Fruit fly (Drosophila melanogaster) whole organism, embryonic: ENCODE results near the gene CG8369.

Source experiments
- ATbp ChIP-seq: fragments of 200-800 bp; sonication (Bioruptor generic); optimal IDR thresholded peaks from 2 replicates; lab custom pipeline; 2017; ENCODE audit warnings: missing biosample characterization, mild to moderate bottlenecking, missing genetic modification characterization, missing genetic modification reagents
- Awh ChIP-seq: fragments of 200-800 bp; sonication (Bioruptor generic); IDR thresholded peaks from 2 replicates; pipeline ENCODE4, ENCODE4 v1.3.6; 2022; ENCODE audit warnings: missing biosample characterization, missing genetic modification characterization
- CG10366 ChIP-seq: fragments of 200-800 bp; sonication (Bioruptor generic); IDR thresholded peaks from 2 replicates; pipeline ENCODE4 v1.3.6; 2022; ENCODE audit warnings: missing biosample characterization, missing genetic modification characterization
- CG1529 ChIP-seq: fragments of 200-800 bp; sonication (Bioruptor generic); optimal IDR thresholded peaks from 3 replicates; lab custom pipeline; 2018; ENCODE audit warnings: missing biosample characterization, missing genetic modification characterization
- CG1603 ChIP-seq: fragments of 200-800 bp; sonication (Bioruptor generic); optimal IDR thresholded peaks from 2 replicates; lab custom pipeline; 2019; ENCODE audit warnings: missing biosample characterization, mild to moderate bottlenecking, missing genetic modification characterization, moderate library complexity
- CG17186 ChIP-seq: fragments of 200-800 bp; sonication (Bioruptor generic); optimal IDR thresholded peaks from 3 replicates; lab custom pipeline; 2017; ENCODE audit warnings: missing biosample characterization, missing genetic modification reagents, missing genetic modification characterization
- CG17612 ChIP-seq: fragments of 200-800 bp; sonication (Bioruptor generic); IDR thresholded peaks from 2 replicates; pipeline ENCODE4 v1.3.6; 2022; ENCODE audit warnings: missing biosample characterization, missing genetic modification characterization
- CG3163 ChIP-seq: fragments of 200-800 bp; sonication (Bioruptor generic); optimal IDR thresholded peaks from 3 replicates; lab custom pipeline; 2016; ENCODE audit warnings: missing biosample characterization, missing genetic modification characterization
- CG32772 ChIP-seq: fragments of 200-800 bp; sonication (Bioruptor generic); IDR thresholded peaks from 2 replicates; pipeline ENCODE4 v1.3.6; 2022; ENCODE audit warnings: missing biosample characterization, missing genetic modification characterization
- CG3407 ChIP-seq: fragments of 200-800 bp; sonication (Bioruptor generic); optimal IDR thresholded peaks from 2 replicates; lab custom pipeline; 2018; ENCODE audit warnings: missing biosample characterization, mild to moderate bottlenecking, missing genetic modification characterization
- CG6654 ChIP-seq: fragments of 200-800 bp; sonication (Bioruptor generic); optimal IDR thresholded peaks from 2 replicates; lab custom pipeline; 2017; ENCODE audit warnings: missing biosample characterization, mild to moderate bottlenecking, missing genetic modification characterization
- CG6813 ChIP-seq: fragments of 200-800 bp; sonication (Bioruptor generic); optimal IDR thresholded peaks from 2 replicates; lab custom pipeline; 2017; ENCODE audit warnings: missing biosample characterization, missing genetic modification characterization, mild to moderate bottlenecking, moderate library complexity, missing genetic modification reagents
- CG7963 ChIP-seq: fragments of 200-800 bp; sonication (Bioruptor generic); IDR thresholded peaks from 3 replicates; pipeline ENCODE4 v1.3.6; 2022; ENCODE audit warnings: missing biosample characterization, missing genetic modification characterization; ENCODE audit not compliant: partially characterized antibody
- CTCF ChIP-seq: fragments of 200-800 bp; sonication (Bioruptor generic); optimal IDR thresholded peaks from 2 replicates; lab custom pipeline; 2017; ENCODE audit warnings: missing biosample characterization, mild to moderate bottlenecking, missing genetic modification characterization, moderate library complexity
- Chrac-16 ChIP-seq: fragments of 200-800 bp; sonication (Bioruptor generic); optimal IDR thresholded peaks from 3 replicates; lab custom pipeline; 2016; ENCODE audit warnings: missing biosample characterization, missing genetic modification characterization
- Doc3 ChIP-seq: fragments of 200-800 bp; sonication (Bioruptor generic); IDR thresholded peaks from 3 replicates; pipeline ENCODE4 v1.3.6; 2022; ENCODE audit warnings: missing biosample characterization, missing genetic modification characterization; ENCODE audit not compliant: partially characterized antibody
- Drgx ChIP-seq: fragments of 200-800 bp; sonication (Bioruptor generic); IDR thresholded peaks from 2 replicates; pipeline ENCODE4 v1.3.6; 2022; ENCODE audit warnings: missing biosample characterization, missing genetic modification characterization
- Fer2 ChIP-seq: fragments of 200-800 bp; sonication (Bioruptor generic); optimal IDR thresholded peaks from 2 replicates; lab custom pipeline; 2018; ENCODE audit warnings: missing biosample characterization, mild to moderate bottlenecking, missing genetic modification characterization, moderate library complexity
- H2.0 ChIP-seq: fragments of 200-800 bp; sonication (Bioruptor generic); IDR thresholded peaks from 2 replicates; pipeline ENCODE4 v1.3.6; 2022; ENCODE audit warnings: missing biosample characterization, missing genetic modification characterization
- Hand ChIP-seq: fragments of 200-800 bp; sonication (Bioruptor generic); optimal IDR thresholded peaks from 2 replicates; lab custom pipeline; 2017; ENCODE audit warnings: mild to moderate bottlenecking, missing biosample characterization, missing genetic modification reagents, missing genetic modification characterization
- Hmr ChIP-seq: fragments of 200-800 bp; sonication (Bioruptor generic); optimal IDR thresholded peaks from 3 replicates; lab custom pipeline; 2017; ENCODE audit warnings: mild to moderate bottlenecking, missing biosample characterization, missing genetic modification reagents, missing genetic modification characterization
- Hr39 ChIP-seq: fragments of >200 bp; optimal IDR thresholded peaks from 2 replicates; lab custom pipeline; 2017
- Neu2 ChIP-seq: fragments of 200-800 bp; sonication (Bioruptor generic); optimal IDR thresholded peaks from 3 replicates; lab custom pipeline; 2016; ENCODE audit warnings: missing biosample characterization, missing genetic modification characterization, borderline replicate concordance
- Ptx1 ChIP-seq: fragments of 200-800 bp; sonication (Bioruptor generic); IDR thresholded peaks from 2 replicates; pipeline ENCODE4 v1.3.6; 2022; ENCODE audit warnings: missing biosample characterization, missing genetic modification characterization
- Sox102F ChIP-seq: fragments of 200-800 bp; sonication (Bioruptor generic); optimal IDR thresholded peaks from 2 replicates; lab custom pipeline; 2018; ENCODE audit warnings: missing biosample characterization, mild to moderate bottlenecking, missing genetic modification characterization, moderate library complexity
- Spps ChIP-seq: fragments of 200-800 bp; sonication (Bioruptor generic); optimal IDR thresholded peaks from 2 replicates; lab custom pipeline; 2018; ENCODE audit warnings: missing biosample characterization, mild to moderate bottlenecking, missing genetic modification characterization
- Ssrp ChIP-seq: fragments of 200-800 bp; sonication (Bioruptor generic); optimal IDR thresholded peaks from 2 replicates; lab custom pipeline; 2018; ENCODE audit warnings: missing biosample characterization, mild to moderate bottlenecking, missing genetic modification characterization, moderate library complexity
- amos ChIP-seq: fragments of 200-800 bp; sonication (Bioruptor generic); IDR thresholded peaks from 2 replicates; pipeline ENCODE4 v1.3.6; 2022; ENCODE audit warnings: missing biosample characterization, missing genetic modification characterization; ENCODE audit not compliant: partially characterized antibody
- bowl ChIP-seq: fragments of 200-800 bp; sonication (Bioruptor generic); IDR thresholded peaks from 2 replicates; pipeline ENCODE4 v1.3.6; 2022; ENCODE audit warnings: missing biosample characterization, missing genetic modification characterization
- bsh ChIP-seq, 2 experiments: fragments of 200-800 bp; sonication (Bioruptor generic); optimal IDR thresholded peaks; 2 replicates each; lab custom pipeline; 2017 to 2018; ENCODE audit warnings: mild to moderate bottlenecking in 2 of 2, missing biosample characterization in 2 of 2, missing genetic modification characterization in 2 of 2, moderate library complexity in 1 of 2
- dysf ChIP-seq: fragments of 200-800 bp; sonication (Bioruptor generic); IDR thresholded peaks from 3 replicates; pipeline ENCODE4 v1.3.6; 2022; ENCODE audit warnings: missing biosample characterization, missing genetic modification characterization
- emc ChIP-seq: fragments of 200-800 bp; sonication (Bioruptor generic); optimal IDR thresholded peaks from 2 replicates; lab custom pipeline; 2016; ENCODE audit warnings: missing biosample characterization, missing genetic modification characterization
- eyg ChIP-seq: fragments of 200-800 bp; sonication (Bioruptor generic); optimal IDR thresholded peaks from 3 replicates; lab custom pipeline; 2016; ENCODE audit warnings: missing biosample characterization, missing genetic modification characterization
- fd64A ChIP-seq: fragments of 200-800 bp; sonication (Bioruptor generic); optimal IDR thresholded peaks from 3 replicates; lab custom pipeline; 2018; ENCODE audit warnings: missing biosample characterization, mild to moderate bottlenecking, missing genetic modification characterization
- gem ChIP-seq: fragments of 200-800 bp; sonication (Bioruptor generic); optimal IDR thresholded peaks from 2 replicates; lab custom pipeline; 2019; ENCODE audit warnings: missing biosample characterization, mild to moderate bottlenecking, missing genetic modification characterization, moderate library complexity
- grau ChIP-seq: fragments of 200-800 bp; optimal IDR thresholded peaks from 3 replicates; lab custom pipeline; 2019; ENCODE audit warnings: missing biosample characterization, mild to moderate bottlenecking, missing genetic modification characterization, moderate library complexity
- jing ChIP-seq: fragments of 200-800 bp; sonication (Bioruptor generic); optimal IDR thresholded peaks from 2 replicates; lab custom pipeline; 2018; ENCODE audit warnings: missing biosample characterization, mild to moderate bottlenecking, missing genetic modification characterization
- knrl ChIP-seq: fragments of 200-800 bp; sonication (Bioruptor generic); IDR thresholded peaks from 3 replicates; pipeline ENCODE4 v1.3.6; 2022; ENCODE audit warnings: missing biosample characterization, missing genetic modification characterization; ENCODE audit not compliant: partially characterized antibody
- lab ChIP-seq: fragments of 200-800 bp; sonication (Bioruptor generic); optimal IDR thresholded peaks from 3 replicates; lab custom pipeline; 2017; ENCODE audit warnings: missing biosample characterization, missing genetic modification characterization, mild to moderate bottlenecking, moderate library complexity, missing genetic modification reagents
- lov ChIP-seq, 2 experiments: fragments of 200-800 bp in 1 of 2; fragments of >200 bp in 1 of 2; sonication (Bioruptor generic) in 1 of 2; IDR thresholded peaks in 1 of 2; optimal IDR thresholded peaks in 1 of 2; 2 replicates in 1 of 2; 3 replicates in 1 of 2; pipeline versions ENCODE4 v1.3.6 to Lab custom; 2017 to 2022; ENCODE audit warnings: missing biosample characterization in 1 of 2, missing genetic modification characterization in 1 of 2
- p53 ChIP-seq: fragments of 200-800 bp; sonication (Bioruptor generic); optimal IDR thresholded peaks from 2 replicates; lab custom pipeline; 2016; ENCODE audit warnings: missing biosample characterization, missing genetic modification characterization
- rib ChIP-seq: fragments of 200-800 bp; sonication (Bioruptor generic); IDR thresholded peaks from 2 replicates; pipeline ENCODE4 v1.3.6; 2022; ENCODE audit warnings: missing biosample characterization, missing genetic modification characterization
- row ChIP-seq: fragments of 200-800 bp; sonication (Bioruptor generic); IDR thresholded peaks from 3 replicates; pipeline ENCODE4 v1.3.6; 2022; ENCODE audit warnings: missing biosample characterization, missing genetic modification characterization
- sens ChIP-seq: fragments of 200-800 bp; sonication (Bioruptor generic); peaks from one replicate; lab custom pipeline; 2016; ENCODE audit warnings: missing biosample characterization, missing genetic modification characterization
- sens-2 ChIP-seq: fragments of 200-800 bp; sonication (Bioruptor generic); IDR thresholded peaks from 2 replicates; pipeline ENCODE4 v1.3.6; 2022; ENCODE audit warnings: missing biosample characterization, missing genetic modification characterization
- sisA ChIP-seq: fragments of 200-800 bp; sonication (Bioruptor generic); IDR thresholded peaks from 2 replicates; pipeline ENCODE4 v1.3.6; 2022; ENCODE audit warnings: missing biosample characterization, missing genetic modification characterization
- sr ChIP-seq: fragments of 200-800 bp; sonication (Bioruptor generic); IDR thresholded peaks from 3 replicates; pipeline ENCODE4 v1.3.6; 2022; ENCODE audit warnings: missing biosample characterization, missing genetic modification characterization
- trem ChIP-seq: fragments of 200-800 bp; optimal IDR thresholded peaks from 3 replicates; lab custom pipeline; 2019; ENCODE audit warnings: missing biosample characterization, mild to moderate bottlenecking, missing genetic modification characterization, moderate library complexity
- zfh2 ChIP-seq: fragments of 200-800 bp; sonication (Bioruptor generic); optimal IDR thresholded peaks from 2 replicates; lab custom pipeline; 2016; ENCODE audit warnings: missing biosample characterization, missing genetic modification characterization

The CG8369 gene

DNA sequence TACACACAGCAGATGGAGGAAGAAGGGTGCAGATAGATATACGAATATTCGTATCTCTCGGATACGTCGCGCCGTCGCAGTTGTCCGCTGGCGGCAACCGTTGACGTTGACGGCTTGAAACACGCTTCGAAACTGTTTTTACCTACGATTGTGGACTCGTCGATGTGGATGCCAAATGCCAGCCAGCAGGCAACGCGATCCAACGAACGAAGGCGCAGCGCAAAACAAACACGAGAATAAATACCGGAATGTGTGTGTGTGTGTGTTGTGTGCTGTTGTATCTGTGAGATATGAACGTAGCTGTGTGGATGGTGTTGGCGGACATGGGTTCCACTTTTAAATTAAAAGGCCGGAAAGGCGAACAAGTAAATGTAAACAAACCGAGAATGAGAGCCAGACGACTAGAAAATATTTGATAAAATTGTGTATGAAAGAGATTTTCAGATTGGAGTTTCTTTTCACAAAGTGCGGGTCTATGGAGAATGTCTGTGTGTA, 24.4 kb downstream of the CG8369 start (continued):
- TF ChIP-seq Neu2 (GFP tag; lab: Kevin White, UChicago): no peak
- TF ChIP-seq, all 482 proteins: peak for 291

DNA sequence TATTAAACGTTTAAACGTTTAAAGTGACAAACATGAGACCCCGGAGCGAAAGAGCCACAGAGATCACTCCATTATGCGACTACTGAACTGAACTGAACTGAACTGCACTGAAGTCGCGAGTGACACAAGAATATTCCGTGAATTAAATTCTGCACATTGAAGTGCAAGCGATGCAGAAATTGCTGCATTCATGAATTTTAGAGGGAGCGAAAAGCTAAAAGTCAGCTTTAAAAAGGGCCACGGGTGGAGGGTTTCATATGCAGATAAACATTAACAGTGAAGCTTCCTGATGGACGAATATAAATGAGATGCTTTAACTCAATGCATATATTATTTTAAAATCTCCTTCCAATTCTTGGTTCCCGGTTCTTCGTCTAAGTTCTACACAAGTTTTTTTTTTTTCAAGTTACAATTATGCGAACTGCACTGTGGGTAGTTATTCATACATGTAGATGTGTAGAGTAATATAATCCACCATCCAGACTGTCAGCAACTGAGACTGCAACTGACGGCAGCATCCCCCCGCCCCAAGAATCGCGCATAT, 25.4 kb downstream of the CG8369 start:
- TF ChIP-seq gem (tag; lab: Kevin White, UChicago) (peak; percentile 24), CG6654 (GFP tag; lab: Kevin White, UChicago) (no peak), CG10366 (GFP tag; lab: Robert Waterston, UW) (no peak), zfh2 (GFP tag; lab: Kevin White, UChicago) (no peak), sisA (0 out of 2 replicates have a peak, but pooled peaks have one; percentile 9), CG32772 (GFP tag; lab: Robert Waterston, UW) (no peak), sens (GFP tag; lab: Kevin White, UChicago) (peak; percentile 36), knrl (GFP tag; lab: Robert Waterston, UW) (no peak), row (GFP tag; lab: Robert Waterston, UW) (peak; percentile 44; the same call in 2 of the 3 replicates), Sox102F (peak; percentile 15), CG1603 (no peak), grau (tag; lab: Kevin White, UChicago) (peak; percentile 66), sr (GFP tag; lab: Robert Waterston, UW) (no peak), bowl (GFP tag; lab: Robert Waterston, UW) (no peak), Chrac-16 (GFP tag; lab: Kevin White, UChicago) (no peak), ATbp (GFP tag; lab: Kevin White, UChicago) (no peak), Spps (tag; lab: Kevin White, UChicago) (no peak), Ptx1 (GFP tag; lab: Robert Waterston, UW) (0 out of 2 replicates have a peak, but pooled peaks have one; percentile 18), emc (no peak), lov (optimal IDR thresholded peaks at IDR 0.05; lab: Kevin White, UChicago) (no peak), lov (GFP tag; IDR thresholded peaks at IDR 0.05; lab: Robert Waterston, UW) (no peak), Drgx (GFP tag; lab: Robert Waterston, UW) (peak; percentile 31; the same call in 1 of the 2 replicates), trem (no peak), CG17612 (GFP tag; lab: Robert Waterston, UW) (no peak), lab (GFP tag; lab: Kevin White, UChicago) (no peak), eyg (GFP tag; lab: Kevin White, UChicago) (no peak), Doc3 (no peak), CG3407 (GFP tag; lab: Kevin White, UChicago) (no peak), Ssrp (tag; lab: Kevin White, UChicago) (peak; percentile 6), bsh (GFP tag; optimal IDR thresholded peaks at IDR 0.05; lab: Kevin White, UChicago) (peak; percentile 7 to 22), CG1529 (GFP tag; lab: Kevin White, UChicago) (no peak)

DNA sequence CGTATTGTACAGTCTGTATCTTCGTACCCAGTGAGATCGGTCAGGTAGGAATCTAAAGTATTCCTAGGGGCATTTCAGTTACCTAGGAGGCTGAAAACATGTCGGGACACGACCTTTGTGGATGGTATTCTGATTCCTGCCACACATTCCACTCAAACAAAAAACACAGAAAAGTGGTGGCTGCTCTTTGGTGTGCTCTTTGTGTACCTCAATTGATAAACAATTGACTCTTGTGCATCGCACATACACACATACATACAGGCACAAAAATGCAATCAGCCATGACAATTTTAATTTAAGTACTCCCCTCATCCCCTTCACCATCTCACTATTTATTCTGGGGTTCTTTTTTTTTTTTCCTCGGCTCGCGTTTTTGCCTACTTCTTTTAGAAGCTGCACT, 26.4 kb downstream of the CG8369 start:
- TF ChIP-seq CTCF (GFP tag; lab: Kevin White, UChicago): no peak
- TF ChIP-seq fd64A: no peak
- TF ChIP-seq dysf (GFP tag; lab: Robert Waterston, UW): 0 out of 3 replicates have a peak, but pooled peaks have one; percentile 18
- TF ChIP-seq sens-2: no peak
- TF ChIP-seq CG7963 (GFP tag; lab: Robert Waterston, UW): no peak
- no peak for TF ChIP-seq Fer2 (tag; lab: Kevin White, UChicago)
- TF ChIP-seq Hand (GFP tag; lab: Kevin White, UChicago): no peak
- no peak for TF ChIP-seq Awh (GFP tag; lab: Robert Waterston, UW)
- TF ChIP-seq Hr39 (lab: Kevin White, UChicago): no peak
- no peak for TF ChIP-seq amos (GFP tag; lab: Robert Waterston, UW)
- TF ChIP-seq CG6813: no peak
- TF ChIP-seq CG1603: no peak
- no peak for TF ChIP-seq Hmr (GFP tag; lab: Kevin White, UChicago)
- TF ChIP-seq jing: no peak
- TF ChIP-seq rib: no peak
- TF ChIP-seq CG17186 (GFP tag; lab: Kevin White, UChicago): no peak
- TF ChIP-seq H2.0 (GFP tag; lab: Robert Waterston, UW): no peak
- peak; percentile 89 for TF ChIP-seq p53
- peak; percentile 37 for TF ChIP-seq CG3163 (GFP tag; lab: Kevin White, UChicago)
